Worm (Caenorhabditis elegans) whole organism, L1 larva: ENCODE data around the gene C08A9.3.

Experiments
- dpl-1 ChIP-seq, 3 experiments: fragments of 150-350 bp in 2 of 3; sonication (generic microtip) in 1 of 3; optimal IDR thresholded peaks; 2 replicates each; lab custom pipeline; 2014 to 2017; ENCODE audit warnings: missing biosample characterization in 3 of 3, missing genetic modification characterization in 3 of 3, missing genetic modification reagents in 3 of 3
- hpl-2 ChIP-seq: fragments of 150-350 bp; optimal IDR thresholded peaks from 2 replicates; lab custom pipeline; 2014; ENCODE audit warnings: missing biosample characterization, missing genetic modification reagents, missing genetic modification characterization
- isw-1 ChIP-seq: fragments of 200-800 bp; sonication (Bioruptor generic); IDR thresholded peaks from 2 replicates; pipeline ENCODE4 v1.3.6; 2022; ENCODE audit warnings: missing genetic modification characterization, missing compliant biosample characterization
- lsy-2 ChIP-seq, 2 experiments: fragments of 150-350 bp; optimal IDR thresholded peaks; 2 replicates each; lab custom pipeline; 2014; ENCODE audit warnings: missing biosample characterization in 2 of 2, missing genetic modification characterization in 2 of 2
- nhr-237 ChIP-seq: fragments of 150-350 bp; optimal IDR thresholded peaks from 2 replicates; lab custom pipeline; 2014; ENCODE audit warnings: missing biosample characterization, missing genetic modification characterization
- nhr-76 ChIP-seq: sonication (generic microtip); optimal IDR thresholded peaks from 2 replicates; lab custom pipeline; 2017; ENCODE audit warnings: missing biosample characterization, missing genetic modification characterization
- unc-62 ChIP-seq: fragments of 150-350 bp; optimal IDR thresholded peaks from 2 replicates; lab custom pipeline; 2014; ENCODE audit warnings: missing biosample characterization, missing genetic modification reagents, missing genetic modification characterization

ce11 chrX:17063749-17064252, 29.3 kb downstream of the C08A9.3 start:
- TF ChIP-seq hpl-2 (GFP tag; lab: Kevin White, UChicago) (no peak), nhr-237 (tag; lab: Kevin White, UChicago) (no peak), nhr-76 (tag; lab: Kevin White, UChicago) (no peak), dpl-1 (GFP tag; optimal IDR thresholded peaks at IDR 0.05; lab: Kevin White, UChicago) (peak in 1 of 3 experiments; percentile 30), lsy-2 (tag; optimal IDR thresholded peaks at IDR 0.05; lab: Kevin White, UChicago) (peak in 1 of 2 experiments; percentile 66), unc-62 (GFP tag; lab: Kevin White, UChicago) (no peak), isw-1 (no peak)
